Fruit fly (Drosophila melanogaster) Kc167 (cell line): Measurements from ENCODE around the gene Patj.

Experiments
- Myc ChIP-seq: fragments of >200 bp; optimal IDR thresholded peaks from 2 replicates; lab custom pipeline; 2017; ENCODE audit warnings: missing external identifiers
- Sin3A ChIP-seq: fragments of >200 bp; optimal IDR thresholded peaks from 2 replicates; lab custom pipeline; 2018; ENCODE audit warnings: missing external identifiers
- h ChIP-seq: fragments of >200 bp; optimal IDR thresholded peaks from 3 replicates; lab custom pipeline; 2018; ENCODE audit warnings: missing external identifiers
- insv ChIP-seq: fragments of >200 bp; optimal IDR thresholded peaks from 3 replicates; lab custom pipeline; 2018; ENCODE audit warnings: missing external identifiers
- ttk ChIP-seq: sonication (Bioruptor generic); optimal IDR thresholded peaks from 2 replicates; lab custom pipeline; 2017; ENCODE audit warnings: missing external identifiers

dm6 chr3L:1816614-1817013, 18.0 kb downstream of the Patj start:
- TF ChIP-seq Myc (no peak), insv (lab: Kevin White, UChicago) (no peak), h (lab: Kevin White, UChicago) (no peak), ttk (lab: Kevin White, UChicago) (no peak), Sin3A (lab: Kevin White, UChicago) (no peak)
